Fruit fly (Drosophila melanogaster) whole organism, embryonic: ENCODE data around the gene UQCR-Q.
A peak's percentile ranks its signal among the peaks of the same experiment; 100 is the strongest.

Experiments used
- CG11695 ChIP-seq: fragments of 200-800 bp; sonication (Bioruptor generic); IDR thresholded peaks from 3 replicates; pipeline ENCODE4 v1.3.6; 2022; ENCODE audit warnings: missing biosample characterization, missing genetic modification characterization
- CG13123 ChIP-seq: fragments of 200-800 bp; sonication (Bioruptor generic); optimal IDR thresholded peaks from 2 replicates; lab custom pipeline; 2016; ENCODE audit warnings: missing biosample characterization, missing genetic modification characterization
- CG15011 ChIP-seq: fragments of 200-800 bp; sonication (Bioruptor generic); optimal IDR thresholded peaks from 3 replicates; lab custom pipeline; 2018; ENCODE audit warnings: missing biosample characterization, mild to moderate bottlenecking, missing genetic modification characterization
- CG15073 ChIP-seq: fragments of 200-800 bp; sonication (Bioruptor generic); optimal IDR thresholded peaks from 2 replicates; lab custom pipeline; 2016; ENCODE audit warnings: missing biosample characterization, missing genetic modification characterization
- CG1647 ChIP-seq: fragments of 200-800 bp; sonication (Bioruptor generic); optimal IDR thresholded peaks from 3 replicates; lab custom pipeline; 2016; ENCODE audit warnings: missing biosample characterization, missing genetic modification characterization
- CG16815 ChIP-seq: fragments of 200-800 bp; sonication (Bioruptor generic); optimal IDR thresholded peaks from 3 replicates; lab custom pipeline; 2017; ENCODE audit warnings: missing biosample characterization, mild to moderate bottlenecking, missing genetic modification characterization
- CG18599 ChIP-seq: fragments of 200-800 bp; sonication (Bioruptor generic); optimal IDR thresholded peaks from 3 replicates; lab custom pipeline; 2017; ENCODE audit warnings: missing biosample characterization, missing genetic modification characterization, mild to moderate bottlenecking, moderate library complexity, missing genetic modification reagents
- CG31224 ChIP-seq: fragments of 200-800 bp; sonication (Bioruptor generic); IDR thresholded peaks from 2 replicates; pipeline ENCODE4 v1.3.6; 2022; ENCODE audit warnings: missing biosample characterization, missing genetic modification characterization
- CG3163 ChIP-seq: fragments of 200-800 bp; sonication (Bioruptor generic); optimal IDR thresholded peaks from 3 replicates; lab custom pipeline; 2016; ENCODE audit warnings: missing biosample characterization, missing genetic modification characterization
- CG3407 ChIP-seq: fragments of 200-800 bp; sonication (Bioruptor generic); optimal IDR thresholded peaks from 2 replicates; lab custom pipeline; 2018; ENCODE audit warnings: missing biosample characterization, mild to moderate bottlenecking, missing genetic modification characterization
- CG4424 ChIP-seq: fragments of 200-800 bp; sonication (Bioruptor generic); optimal IDR thresholded peaks from 3 replicates; lab custom pipeline; 2016; ENCODE audit warnings: missing biosample characterization, missing genetic modification characterization
- CG4617 ChIP-seq: fragments of 200-800 bp; sonication (Bioruptor generic); optimal IDR thresholded peaks from 3 replicates; lab custom pipeline; 2016; ENCODE audit warnings: missing biosample characterization, missing genetic modification characterization, borderline replicate concordance
- CG6813 ChIP-seq: fragments of 200-800 bp; sonication (Bioruptor generic); optimal IDR thresholded peaks from 2 replicates; lab custom pipeline; 2017; ENCODE audit warnings: missing biosample characterization, missing genetic modification characterization, mild to moderate bottlenecking, moderate library complexity, missing genetic modification reagents
- CG6854 ChIP-seq: fragments of 200-800 bp; sonication (Bioruptor generic); optimal IDR thresholded peaks from 3 replicates; lab custom pipeline; 2017; ENCODE audit warnings: missing biosample characterization, mild to moderate bottlenecking, missing genetic modification characterization
- CG8388 ChIP-seq: fragments of 200-800 bp; sonication (Bioruptor generic); optimal IDR thresholded peaks from 2 replicates; lab custom pipeline; 2019; ENCODE audit warnings: missing biosample characterization, mild to moderate bottlenecking, missing genetic modification characterization, moderate library complexity
- CG9609 ChIP-seq: fragments of 200-800 bp; sonication (Bioruptor generic); optimal IDR thresholded peaks from 3 replicates; lab custom pipeline; 2016; ENCODE audit warnings: missing biosample characterization, missing genetic modification characterization
- CkIIα-i1 ChIP-seq: fragments of 200-800 bp; sonication (Bioruptor generic); IDR thresholded peaks from 2 replicates; pipeline ENCODE4 v1.3.6; 2022; ENCODE audit warnings: missing biosample characterization, missing genetic modification characterization
- CoRest ChIP-seq: fragments of 200-800 bp; sonication (Bioruptor generic); optimal IDR thresholded peaks from 3 replicates; lab custom pipeline; 2018; ENCODE audit warnings: missing biosample characterization, mild to moderate bottlenecking, missing genetic modification characterization, moderate library complexity
- Dad ChIP-seq: fragments of 200-800 bp; sonication (Bioruptor generic); optimal IDR thresholded peaks from 3 replicates; lab custom pipeline; 2016; ENCODE audit warnings: missing biosample characterization, missing genetic modification characterization
- E2f1 ChIP-seq: fragments of 200-800 bp; sonication (Bioruptor generic); IDR thresholded peaks from 2 replicates; pipeline ENCODE4 v1.3.6; 2022; ENCODE audit warnings: missing biosample characterization, missing genetic modification characterization
- E2f2 ChIP-seq: fragments of 200-800 bp; sonication (Bioruptor generic); IDR thresholded peaks from 2 replicates; pipeline ENCODE4 v1.3.6; 2022; ENCODE audit warnings: missing biosample characterization, missing genetic modification characterization
- Hr3 ChIP-seq: fragments of 200-800 bp; sonication (Bioruptor generic); optimal IDR thresholded peaks from 3 replicates; lab custom pipeline; 2016; ENCODE audit warnings: missing biosample characterization, missing genetic modification characterization
- Hr51 ChIP-seq, 2 experiments: fragments of 200-800 bp; sonication (Bioruptor generic); optimal IDR thresholded peaks; 2 replicates in 1 of 2; 3 replicates in 1 of 2; lab custom pipeline; 2016 to 2018; ENCODE audit warnings: missing biosample characterization in 2 of 2, missing genetic modification characterization in 2 of 2, mild to moderate bottlenecking in 1 of 2, moderate library complexity in 1 of 2
- Hr78 ChIP-seq, 2 experiments: fragments of 200-800 bp in 1 of 2; fragments of >200 bp in 1 of 2; sonication (Bioruptor generic) in 1 of 2; optimal IDR thresholded peaks; 2 replicates each; lab custom pipeline; 2017 to 2019; ENCODE audit warnings: missing biosample characterization in 2 of 2, missing genetic modification characterization in 2 of 2, mild to moderate bottlenecking in 1 of 2, moderate library complexity in 1 of 2
- Nf-YB ChIP-seq: fragments of 200-800 bp; sonication (Bioruptor generic); optimal IDR thresholded peaks from 3 replicates; lab custom pipeline; 2019; ENCODE audit warnings: missing biosample characterization, mild to moderate bottlenecking, missing genetic modification characterization, moderate library complexity
- PHDP ChIP-seq: fragments of 200-800 bp; sonication (Bioruptor generic); optimal IDR thresholded peaks from 3 replicates; lab custom pipeline; 2018; ENCODE audit warnings: missing biosample characterization, mild to moderate bottlenecking, missing genetic modification characterization, moderate library complexity
- Pdp1 ChIP-seq, 2 experiments: fragments of 200-800 bp; sonication (Bioruptor generic); optimal IDR thresholded peaks; 3 replicates each; lab custom pipeline; 2016; ENCODE audit warnings: missing biosample characterization in 2 of 2, missing genetic modification characterization in 2 of 2, mild to moderate bottlenecking in 1 of 2, moderate library complexity in 1 of 2
- Rx ChIP-seq: fragments of 200-800 bp; sonication (Bioruptor generic); IDR thresholded peaks from 2 replicates; pipeline ENCODE4 v1.3.6; 2022; ENCODE audit warnings: missing biosample characterization, missing genetic modification characterization
- Sry-β ChIP-seq: fragments of 200-800 bp; sonication (Bioruptor generic); optimal IDR thresholded peaks from 2 replicates; lab custom pipeline; 2018; ENCODE audit warnings: missing biosample characterization, mild to moderate bottlenecking, missing genetic modification characterization, moderate library complexity
- ac ChIP-seq: fragments of 200-800 bp; sonication (Bioruptor generic); optimal IDR thresholded peaks from 3 replicates; lab custom pipeline; 2017; ENCODE audit warnings: missing biosample characterization, mild to moderate bottlenecking, missing genetic modification characterization
- chn ChIP-seq: fragments of 200-800 bp; sonication (Bioruptor generic); optimal IDR thresholded peaks from 2 replicates; lab custom pipeline; 2016; ENCODE audit warnings: missing biosample characterization, missing genetic modification characterization
- dm ChIP-seq: fragments of 200-800 bp; sonication (Bioruptor generic); optimal IDR thresholded peaks from 3 replicates; lab custom pipeline; 2016; ENCODE audit warnings: missing biosample characterization, missing genetic modification characterization
- ftz-f1 ChIP-seq: fragments of 200-800 bp; sonication (Bioruptor generic); optimal IDR thresholded peaks from 2 replicates; lab custom pipeline; 2016; ENCODE audit warnings: missing biosample characterization, missing genetic modification characterization
- grau ChIP-seq: fragments of 200-800 bp; optimal IDR thresholded peaks from 3 replicates; lab custom pipeline; 2019; ENCODE audit warnings: missing biosample characterization, mild to moderate bottlenecking, missing genetic modification characterization, moderate library complexity
- knrl ChIP-seq: fragments of 200-800 bp; sonication (Bioruptor generic); IDR thresholded peaks from 3 replicates; pipeline ENCODE4 v1.3.6; 2022; ENCODE audit warnings: missing biosample characterization, missing genetic modification characterization; ENCODE audit not compliant: partially characterized antibody
- lov ChIP-seq, 2 experiments: fragments of 200-800 bp in 1 of 2; fragments of >200 bp in 1 of 2; sonication (Bioruptor generic) in 1 of 2; IDR thresholded peaks in 1 of 2; optimal IDR thresholded peaks in 1 of 2; 2 replicates in 1 of 2; 3 replicates in 1 of 2; pipeline versions ENCODE4 v1.3.6 to Lab custom; 2017 to 2022; ENCODE audit warnings: missing biosample characterization in 1 of 2, missing genetic modification characterization in 1 of 2
- oc ChIP-seq: fragments of 200-800 bp; sonication (Bioruptor generic); optimal IDR thresholded peaks from 2 replicates; lab custom pipeline; 2018; ENCODE audit warnings: missing biosample characterization, mild to moderate bottlenecking, missing genetic modification characterization, moderate library complexity
- org-1 ChIP-seq: fragments of 200-800 bp; sonication (Bioruptor generic); optimal IDR thresholded peaks from 2 replicates; lab custom pipeline; 2017; ENCODE audit warnings: missing biosample characterization, missing genetic modification characterization
- prd ChIP-seq, 3 experiments: fragments of >200 bp in 2 of 3; fragments of 200-800 bp in 1 of 3; sonication (Bioruptor generic) in 1 of 3; optimal IDR thresholded peaks in 2 of 3; IDR thresholded peaks in 1 of 3; 2 replicates in 2 of 3; 3 replicates in 1 of 3; pipeline versions ENCODE4 v1.3.6 to Lab custom; 2017 to 2022; ENCODE audit warnings: missing biosample characterization in 1 of 3, missing genetic modification characterization in 1 of 3
- rib ChIP-seq: fragments of 200-800 bp; sonication (Bioruptor generic); IDR thresholded peaks from 2 replicates; pipeline ENCODE4 v1.3.6; 2022; ENCODE audit warnings: missing biosample characterization, missing genetic modification characterization
- sima ChIP-seq: fragments of 200-800 bp; sonication (Bioruptor generic); optimal IDR thresholded peaks from 2 replicates; lab custom pipeline; 2016; ENCODE audit warnings: missing biosample characterization, missing genetic modification characterization
- slou ChIP-seq: fragments of 200-800 bp; sonication (Bioruptor generic); optimal IDR thresholded peaks from 3 replicates; lab custom pipeline; 2016; ENCODE audit warnings: missing biosample characterization, missing genetic modification characterization
- sr ChIP-seq: fragments of 200-800 bp; sonication (Bioruptor generic); IDR thresholded peaks from 3 replicates; pipeline ENCODE4 v1.3.6; 2022; ENCODE audit warnings: missing biosample characterization, missing genetic modification characterization
- toy ChIP-seq: fragments of 200-800 bp; sonication (Bioruptor generic); IDR thresholded peaks from 2 replicates; pipeline ENCODE4 v1.3.6; 2022; ENCODE audit warnings: missing biosample characterization, missing genetic modification characterization
- trem ChIP-seq: fragments of 200-800 bp; optimal IDR thresholded peaks from 3 replicates; lab custom pipeline; 2019; ENCODE audit warnings: missing biosample characterization, mild to moderate bottlenecking, missing genetic modification characterization, moderate library complexity
- twi ChIP-seq: fragments of 200-800 bp; optimal IDR thresholded peaks from 2 replicates; lab custom pipeline; 2019; ENCODE audit warnings: missing biosample characterization, mild to moderate bottlenecking, missing genetic modification characterization, moderate library complexity
- vvl ChIP-seq: fragments of 200-800 bp; sonication (Bioruptor generic); IDR thresholded peaks from 2 replicates; pipeline ENCODE4 v1.3.6; 2022; ENCODE audit warnings: missing biosample characterization, missing genetic modification characterization
- yki ChIP-seq: fragments of >200 bp; optimal IDR thresholded peaks from 3 replicates; lab custom pipeline; 2018
- z ChIP-seq: fragments of 200-800 bp; sonication (Bioruptor generic); IDR thresholded peaks from 3 replicates; pipeline ENCODE4 v1.3.6; 2022; ENCODE audit warnings: missing biosample characterization, missing genetic modification characterization
- zfh2 ChIP-seq: fragments of 200-800 bp; sonication (Bioruptor generic); optimal IDR thresholded peaks from 2 replicates; lab custom pipeline; 2016; ENCODE audit warnings: missing biosample characterization, missing genetic modification characterization

UQCR-Q gene

DNA sequence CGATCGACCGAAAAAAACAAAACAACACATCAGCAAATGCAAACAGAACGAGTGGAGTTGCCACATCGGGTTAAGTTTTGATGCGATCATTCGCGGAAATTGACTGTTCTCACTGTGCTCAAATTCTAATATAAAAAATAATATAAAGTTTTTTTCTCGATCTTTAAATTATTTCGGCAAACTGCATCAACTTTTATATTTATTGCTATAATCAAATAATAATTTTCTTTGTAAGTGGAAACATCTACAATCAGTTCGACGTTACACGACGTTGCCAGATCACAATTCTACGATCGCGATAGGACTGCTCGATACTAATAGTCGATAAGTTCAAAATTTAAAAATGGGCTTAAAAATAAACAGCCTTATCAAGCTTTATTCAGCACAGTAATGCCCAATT is 45.8 kb upstream of the UQCR-Q start, which contains the start of gene Gorab (continued):
- peak; percentile 90 for TF ChIP-seq CG16815 (GFP tag; lab: Kevin White, UChicago)
- peak; percentile 16 for TF ChIP-seq org-1 (GFP tag; lab: Kevin White, UChicago)
- peak; percentile 77 for TF ChIP-seq CG9609 (GFP tag; lab: Kevin White, UChicago)
- peak; percentile 85 for TF ChIP-seq grau
- TF ChIP-seq CG6813, result no peak
- TF ChIP-seq ac (GFP tag; lab: Kevin White, UChicago), result peak; percentile 13
- TF ChIP-seq Dad (GFP tag; lab: Kevin White, UChicago), result peak; percentile 73
- TF ChIP-seq CkIIα-i1, result no peak
- TF ChIP-seq CG18599 (GFP tag; lab: Kevin White, UChicago), result peak; percentile 80
- peak; percentile 87 for TF ChIP-seq E2f2 (GFP tag; lab: Robert Waterston, UW)
- TF ChIP-seq CG15011 (GFP tag; lab: Kevin White, UChicago), result peak; percentile 60
- TF ChIP-seq trem (tag; lab: Kevin White, UChicago), result peak; percentile 91
- peak; percentile 53 for TF ChIP-seq Nf-YB (GFP tag; lab: Kevin White, UChicago)
- TF ChIP-seq Hr51 (GFP tag; optimal IDR thresholded peaks at IDR 0.05; lab: Kevin White, UChicago), result peak; percentile 77 to 82
- TF ChIP-seq PHDP (tag; lab: Kevin White, UChicago), result peak; percentile 84
- no peak for TF ChIP-seq yki
- peak; percentile 76 to 77 for TF ChIP-seq Pdp1 (GFP tag; optimal IDR thresholded peaks at IDR 0.05; lab: Kevin White, UChicago)
- peak; percentile 91 for TF ChIP-seq CG11695
- TF ChIP-seq dm, result peak; percentile 69
- TF ChIP-seq prd (optimal IDR thresholded peaks at IDR 0.05; lab: Kevin White, UChicago), result no peak
- TF ChIP-seq prd (GFP tag; IDR thresholded peaks at IDR 0.05; lab: Robert Waterston, UW), result peak; percentile 98
- peak; percentile 49 for TF ChIP-seq CG3407 (GFP tag; lab: Kevin White, UChicago)
- peak; percentile 97 for TF ChIP-seq vvl
- TF ChIP-seq sima (GFP tag; lab: Kevin White, UChicago), result no peak
- peak; percentile 87 for TF ChIP-seq CG4424 (GFP tag; lab: Kevin White, UChicago)
- no peak for TF ChIP-seq CG6854 (GFP tag; lab: Kevin White, UChicago)
- TF ChIP-seq Hr78 (GFP tag; optimal IDR thresholded peaks at IDR 0.05; lab: Kevin White, UChicago), result no peak
- peak; percentile 67 for TF ChIP-seq CG8388 (GFP tag; lab: Kevin White, UChicago)
- TF ChIP-seq oc, result peak; percentile 80
- peak; percentile 70 for TF ChIP-seq CG1647 (GFP tag; lab: Kevin White, UChicago)
- TF ChIP-seq Rx (GFP tag; lab: Robert Waterston, UW), result peak; percentile 90
- TF ChIP-seq slou (GFP tag; lab: Kevin White, UChicago), result peak; percentile 79
- peak; percentile 85 for TF ChIP-seq CG13123 (GFP tag; lab: Kevin White, UChicago)
- TF ChIP-seq CG3163 (GFP tag; lab: Kevin White, UChicago), result peak; percentile 24
- TF ChIP-seq chn, result peak; percentile 90
- peak; percentile 2 for TF ChIP-seq ftz-f1 (GFP tag; lab: Kevin White, UChicago)
- no peak for TF ChIP-seq z (GFP tag; lab: Robert Waterston, UW)
- peak; percentile 91 for TF ChIP-seq CoRest (tag; lab: Kevin White, UChicago)
- TF ChIP-seq twi (tag; lab: Kevin White, UChicago), result peak; percentile 67
- TF ChIP-seq knrl (GFP tag; lab: Robert Waterston, UW), result peak; percentile 66
- TF ChIP-seq Hr3 (GFP tag; lab: Kevin White, UChicago), result peak; percentile 91
- no peak for TF ChIP-seq lov (optimal IDR thresholded peaks at IDR 0.05; lab: Kevin White, UChicago)
- TF ChIP-seq lov (GFP tag; IDR thresholded peaks at IDR 0.05; lab: Robert Waterston, UW), result peak; percentile 83; the same call in 2 of the 3 replicates
- TF ChIP-seq CG31224 (GFP tag; lab: Robert Waterston, UW), result peak; percentile 89
- peak; percentile 89 for TF ChIP-seq rib (GFP tag; lab: Robert Waterston, UW)
- peak; percentile 90 for TF ChIP-seq toy (GFP tag; lab: Robert Waterston, UW)
- peak; percentile 71 for TF ChIP-seq CG15073 (GFP tag; lab: Kevin White, UChicago)
- peak; percentile 30; the same call in 1 of the 3 replicates for TF ChIP-seq sr (GFP tag; lab: Robert Waterston, UW)
- TF ChIP-seq Sry-β (GFP tag; lab: Kevin White, UChicago), result peak; percentile 11
- peak; percentile 67 for TF ChIP-seq zfh2
- peak; percentile 96 for TF ChIP-seq E2f1
- peak; percentile 84 for TF ChIP-seq CG4617 (GFP tag; lab: Kevin White, UChicago)
